Worm (Caenorhabditis elegans) whole organism, young adult: ENCODE measurements around the gene T01C3.3.
"Not testable (repeated sequence)": the region's sequence is repeated elsewhere in the genome, so short reads cannot be mapped to it uniquely, and the experiment has no call there.

Experiments used
- C06A6.2 ChIP-seq: fragments of 200-800 bp; sonication (Bioruptor generic); conservative IDR thresholded peaks from 2 replicates; pipeline ENCODE4 v1.3.6; 2022; ENCODE audit warnings: missing genetic modification characterization, missing compliant biosample characterization
- D2030.7 ChIP-seq: fragments of 200-800 bp; sonication (Bioruptor generic); IDR thresholded peaks from 2 replicates; pipeline ENCODE4 v1.3.6; 2022; ENCODE audit warnings: missing genetic modification reagents, missing genetic modification characterization, missing compliant biosample characterization
- F33H1.4 ChIP-seq: fragments of 200-800 bp; sonication (Bioruptor generic); IDR thresholded peaks from 2 replicates; pipeline ENCODE4 v1.3.6; 2022; ENCODE audit warnings: missing genetic modification reagents, missing genetic modification characterization, missing compliant biosample characterization
- F49E8.2 ChIP-seq: sonication (generic microtip); optimal IDR thresholded peaks from 3 replicates; lab custom pipeline; 2017; ENCODE audit warnings: missing genetic modification characterization, mild to moderate bottlenecking, missing compliant biosample characterization, antibody characterized with exemption, moderate library complexity; ENCODE audit not compliant: insufficient read depth
- F55B11.4 ChIP-seq: sonication (generic microtip); optimal IDR thresholded peaks from 2 replicates; lab custom pipeline; 2016; ENCODE audit warnings: missing compliant biosample characterization, missing genetic modification characterization, borderline replicate concordance; ENCODE audit not compliant: insufficient read depth
- F57C9.4 ChIP-seq: sonication (generic microtip); optimal IDR thresholded peaks from 2 replicates; lab custom pipeline; 2017; ENCODE audit warnings: mild to moderate bottlenecking, missing genetic modification characterization, missing compliant biosample characterization
- K12H6.12 ChIP-seq: fragments of 200-800 bp; sonication (Bioruptor generic); optimal IDR thresholded peaks from 2 replicates; lab custom pipeline; 2018; ENCODE audit warnings: mild to moderate bottlenecking, missing genetic modification characterization, missing compliant biosample characterization
- Y53G8AR.9 ChIP-seq: fragments of 200-800 bp; sonication (Bioruptor generic); conservative IDR thresholded peaks from 2 replicates; pipeline ENCODE4 v1.3.6; 2022; ENCODE audit warnings: missing genetic modification reagents, missing genetic modification characterization, missing compliant biosample characterization
- aptf-3 ChIP-seq: fragments of 200-800 bp; sonication (Bioruptor generic); IDR thresholded peaks from 2 replicates; pipeline ENCODE4 v1.3.6; 2022; ENCODE audit warnings: missing genetic modification characterization, missing compliant biosample characterization
- atf-7 ChIP-seq: sonication (generic microtip); optimal IDR thresholded peaks from 2 replicates; lab custom pipeline; 2017; ENCODE audit warnings: mild to moderate bottlenecking, missing genetic modification characterization, missing compliant biosample characterization
- athp-1 ChIP-seq: sonication (generic microtip); optimal IDR thresholded peaks from 2 replicates; lab custom pipeline; 2017; ENCODE audit warnings: mild to moderate bottlenecking, missing genetic modification characterization, missing compliant biosample characterization
- attf-6 ChIP-seq: fragments of 200-800 bp; sonication (Bioruptor generic); IDR thresholded peaks from 2 replicates; pipeline ENCODE4 v1.3.6; 2022; ENCODE audit warnings: missing genetic modification reagents, missing genetic modification characterization, missing compliant biosample characterization
- ccch-3 ChIP-seq: fragments of 200-800 bp; sonication (Bioruptor generic); optimal IDR thresholded peaks from 2 replicates; lab custom pipeline; 2018; ENCODE audit warnings: mild to moderate bottlenecking, missing genetic modification characterization, missing compliant biosample characterization
- ceh-100 ChIP-seq: fragments of 200-800 bp; sonication (Bioruptor generic); IDR thresholded peaks from 2 replicates; pipeline ENCODE4 v1.3.6; 2022; ENCODE audit warnings: missing genetic modification reagents, missing genetic modification characterization, missing compliant biosample characterization
- ceh-79 ChIP-seq: sonication (generic microtip); optimal IDR thresholded peaks from 2 replicates; lab custom pipeline; 2017; ENCODE audit warnings: mild to moderate bottlenecking, missing genetic modification characterization, missing compliant biosample characterization
- ceh-91 ChIP-seq: fragments of 200-800 bp; sonication (Bioruptor generic); IDR thresholded peaks from 2 replicates; pipeline ENCODE4 v1.3.6; 2022; ENCODE audit warnings: missing genetic modification reagents, missing genetic modification characterization, missing compliant biosample characterization
- die-1 ChIP-seq: sonication (generic microtip); optimal IDR thresholded peaks from 2 replicates; lab custom pipeline; 2016; ENCODE audit warnings: missing genotype, mild to moderate bottlenecking, missing genetic modification characterization, missing compliant biosample characterization
- dpff-1 ChIP-seq: sonication (generic microtip); optimal IDR thresholded peaks from 2 replicates; lab custom pipeline; 2017; ENCODE audit warnings: mild to moderate bottlenecking, missing genetic modification characterization, missing compliant biosample characterization
- efl-1 ChIP-seq: fragments of 150-350 bp; optimal IDR thresholded peaks from 2 replicates; lab custom pipeline; 2014; ENCODE audit warnings: missing biosample characterization, missing genetic modification reagents, missing genetic modification characterization
- ekl-4 ChIP-seq: fragments of 200-800 bp; sonication (Bioruptor generic); IDR thresholded peaks from 2 replicates; pipeline ENCODE4 v1.3.6; 2022; ENCODE audit warnings: missing genetic modification reagents, missing genetic modification characterization, missing compliant biosample characterization
- him-1 ChIP-seq: sonication (generic microtip); optimal IDR thresholded peaks from 2 replicates; lab custom pipeline; 2016; ENCODE audit warnings: missing genotype, missing genetic modification reagents, missing genetic modification characterization, missing compliant biosample characterization
- hmg-1.2 ChIP-seq: fragments of 200-800 bp; sonication (Bioruptor generic); IDR thresholded peaks from 2 replicates; pipeline ENCODE4 v1.3.6; 2022; ENCODE audit warnings: missing genetic modification reagents, missing genetic modification characterization, missing compliant biosample characterization
- let-526 ChIP-seq: fragments of 200-800 bp; sonication (Bioruptor generic); IDR thresholded peaks from 2 replicates; pipeline ENCODE4 v1.3.6; 2022; ENCODE audit warnings: missing genetic modification reagents, missing genetic modification characterization, missing compliant biosample characterization
- lin-35 ChIP-seq, 3 experiments: fragments of 150-350 bp in 2 of 3; sonication (generic microtip) in 1 of 3; optimal IDR thresholded peaks; 2 replicates each; lab custom pipeline; 2014 to 2018; ENCODE audit warnings: missing biosample characterization in 3 of 3, missing genetic modification characterization in 3 of 3, missing genetic modification reagents in 3 of 3
- lin-54 ChIP-seq: fragments of 200-800 bp; sonication (Bioruptor generic); optimal IDR thresholded peaks from 2 replicates; lab custom pipeline; 2018; ENCODE audit warnings: mild to moderate bottlenecking, missing genetic modification characterization, missing compliant biosample characterization
- madf-6 ChIP-seq: fragments of 200-800 bp; sonication (Bioruptor generic); IDR thresholded peaks from 2 replicates; pipeline ENCODE4 v1.3.6; 2022; ENCODE audit warnings: missing genetic modification reagents, missing genetic modification characterization, missing compliant biosample characterization
- madf-8 ChIP-seq: fragments of 200-800 bp; sonication (Bioruptor generic); conservative IDR thresholded peaks from 2 replicates; pipeline ENCODE4 v1.3.6; 2022; ENCODE audit warnings: missing genetic modification reagents, missing genetic modification characterization, missing compliant biosample characterization
- mcd-1 ChIP-seq: fragments of 200-800 bp; sonication (Bioruptor generic); IDR thresholded peaks from 2 replicates; pipeline ENCODE4 v1.3.6; 2022; ENCODE audit warnings: missing genetic modification reagents, missing genetic modification characterization, missing compliant biosample characterization
- nfyb-1 ChIP-seq: fragments of 200-800 bp; sonication (Bioruptor generic); IDR thresholded peaks from 2 replicates; pipeline ENCODE4 v1.3.6; 2022; ENCODE audit warnings: missing genetic modification reagents, missing genetic modification characterization, missing compliant biosample characterization
- nhr-90 ChIP-seq: sonication (generic microtip); optimal IDR thresholded peaks from 2 replicates; lab custom pipeline; 2016; ENCODE audit warnings: missing genotype, mild to moderate bottlenecking, missing genetic modification characterization, missing compliant biosample characterization
- pbrm-1 ChIP-seq: fragments of 200-800 bp; sonication (Bioruptor generic); IDR thresholded peaks from 2 replicates; pipeline ENCODE4 v1.3.6; 2022; ENCODE audit warnings: missing genetic modification reagents, missing genetic modification characterization, missing compliant biosample characterization
- rcor-1 ChIP-seq: fragments of 200-800 bp; sonication (Bioruptor generic); IDR thresholded peaks from 2 replicates; pipeline ENCODE4 v1.3.6; 2022; ENCODE audit warnings: missing genetic modification reagents, missing genetic modification characterization, missing compliant biosample characterization
- snpc-1.3 ChIP-seq: sonication (generic microtip); optimal IDR thresholded peaks from 2 replicates; lab custom pipeline; 2017; ENCODE audit warnings: missing genetic modification characterization, mild to moderate bottlenecking, missing compliant biosample characterization, antibody characterized with exemption, moderate library complexity, missing genotype, missing genetic modification reagents; ENCODE audit not compliant: insufficient read depth
- snpc-3.4 ChIP-seq: sonication (generic microtip); optimal IDR thresholded peaks from 2 replicates; lab custom pipeline; 2017; ENCODE audit warnings: missing genetic modification characterization, mild to moderate bottlenecking, missing compliant biosample characterization, antibody characterized with exemption, moderate library complexity, missing genotype, missing genetic modification reagents
- somi-1 ChIP-seq: fragments of 200-800 bp; sonication (Bioruptor generic); optimal IDR thresholded peaks from 2 replicates; lab custom pipeline; 2018; ENCODE audit warnings: mild to moderate bottlenecking, missing genetic modification characterization, missing compliant biosample characterization
- tbp1 ChIP-seq: fragments of 200-800 bp; sonication (Bioruptor generic); optimal IDR thresholded peaks from 2 replicates; lab custom pipeline; 2018; ENCODE audit warnings: mild to moderate bottlenecking, missing genetic modification characterization, missing compliant biosample characterization
- unc-130 ChIP-seq: sonication (generic microtip); optimal IDR thresholded peaks from 2 replicates; lab custom pipeline; 2016; ENCODE audit warnings: missing genetic modification reagents, missing genetic modification characterization, missing compliant biosample characterization
- unc-62 ChIP-seq: fragments of 150-350 bp; optimal IDR thresholded peaks from 2 replicates; lab custom pipeline; 2014; ENCODE audit warnings: missing biosample characterization, missing genetic modification reagents, missing genetic modification characterization
- zim-3 ChIP-seq: sonication (generic microtip); optimal IDR thresholded peaks from 2 replicates; lab custom pipeline; 2017; ENCODE audit warnings: mild to moderate bottlenecking, missing genetic modification characterization, moderate library complexity, missing compliant biosample characterization
- ztf-18 ChIP-seq: sonication (generic microtip); optimal IDR thresholded peaks from 2 replicates; lab custom pipeline; 2016; ENCODE audit warnings: missing genotype, mild to moderate bottlenecking, missing genetic modification characterization, missing compliant biosample characterization
- ztf-22 ChIP-seq: fragments of 200-800 bp; sonication (Bioruptor generic); optimal IDR thresholded peaks from 2 replicates; lab custom pipeline; 2018; ENCODE audit warnings: mild to moderate bottlenecking, missing genetic modification characterization, moderate library complexity, missing compliant biosample characterization

The T01C3.3 gene

ce11 chrV:14992627-14993117 lies at the start of gene T01C3.3 (continued):
- TF ChIP-seq ztf-18 (tag; lab: Kevin White, UChicago) (no peak), lin-35 (GFP tag; optimal IDR thresholded peaks at IDR 0.05; lab: Kevin White, UChicago) (peak in 1 of 3 experiments; percentile 59), rcor-1 (GFP tag; lab: Robert Waterston, UW) (peak; percentile 56), ztf-22 (GFP tag; lab: Kevin White, UChicago) (no peak), F55B11.4 (tag; lab: Kevin White, UChicago) (no peak), K12H6.12 (no peak), atf-7 (tag; lab: Kevin White, UChicago) (no peak), nhr-90 (tag; lab: Kevin White, UChicago) (no peak), C06A6.2 (GFP tag; lab: Robert Waterston, UW) (no peak)

ce11 chrV:15036769-15037168 lies 44.3 kb upstream of the T01C3.3 start, which contains the start of gene melo-3:
TSS of gene melo-3 (minus strand) at chrV:15036869.
- not testable (repeated sequence) for TF ChIP-seq ccch-3 (GFP tag; lab: Kevin White, UChicago); hmg-1.2 (GFP tag; lab: Robert Waterston, UW); somi-1

ce11 chrV:15031373-15031772 lies 38.9 kb upstream of the T01C3.3 start, which contains the start of gene cng-1:
TSS of gene cng-1 (minus strand) at chrV:15031473.
- TF ChIP-seq somi-1; K12H6.12; tbp1 (GFP tag; lab: Kevin White, UChicago): not testable (repeated sequence)
- TF ChIP-seq, all 124 proteins: peak for 0; not testable (repeated sequence) for 124

ce11 chrV:15028896-15029519 lies 36.5 kb upstream of the T01C3.3 start, which contains the start of gene F14H8.8:
TSS of gene F14H8.8 (plus strand) at chrV:15029469.
- no peak for TF ChIP-seq aptf-3
- TF ChIP-seq nfyb-1 (GFP tag; lab: Robert Waterston, UW) = 0 out of 2 replicates have a peak, but pooled peaks have one; percentile 15
- TF ChIP-seq F57C9.4 (tag; lab: Kevin White, UChicago) = no peak
- TF ChIP-seq snpc-1.3 = peak; percentile 93
- peak; percentile 96 for TF ChIP-seq snpc-3.4 (tag; lab: Kevin White, UChicago)
- TF ChIP-seq let-526 (GFP tag; lab: Robert Waterston, UW) = no peak
- TF ChIP-seq F33H1.4 (GFP tag; lab: Robert Waterston, UW) = peak; percentile 65
- TF ChIP-seq dpff-1 (tag; lab: Kevin White, UChicago) = no peak
- peak; percentile 37; the same call in 1 of the 2 replicates for TF ChIP-seq ceh-91 (GFP tag; lab: Robert Waterston, UW)
- TF ChIP-seq lin-54 (GFP tag; lab: Kevin White, UChicago) = peak; percentile 47
- peak; percentile 54 for TF ChIP-seq efl-1 (GFP tag; lab: Kevin White, UChicago)
- no peak for TF ChIP-seq ceh-79 (tag; lab: Kevin White, UChicago)
- peak; percentile 86 for TF ChIP-seq pbrm-1
- peak; percentile 15 for TF ChIP-seq athp-1 (tag; lab: Kevin White, UChicago)
- peak; percentile 88 for TF ChIP-seq madf-6 (GFP tag; lab: Robert Waterston, UW)
- TF ChIP-seq F49E8.2 (tag; lab: Kevin White, UChicago) = peak; percentile 64
- TF ChIP-seq die-1 (tag; lab: Kevin White, UChicago) = peak; percentile 4
- no peak for TF ChIP-seq zim-3 (tag; lab: Kevin White, UChicago)
- TF ChIP-seq him-1 (tag; lab: Kevin White, UChicago) = peak; percentile 93
- peak; percentile 72 for TF ChIP-seq attf-6 (GFP tag; lab: Robert Waterston, UW)
- TF ChIP-seq unc-62 (GFP tag; lab: Kevin White, UChicago) = no peak
- TF ChIP-seq mcd-1 (GFP tag; lab: Robert Waterston, UW) = peak; percentile 72
- TF ChIP-seq unc-130 = no peak
- peak; percentile 73 for TF ChIP-seq D2030.7 (GFP tag; lab: Robert Waterston, UW)
- peak; percentile 77; the same call in 1 of the 2 replicates for TF ChIP-seq ekl-4
- TF ChIP-seq ceh-100 = peak; percentile 60
- TF ChIP-seq madf-8 = peak; percentile 29; the same call in 1 of the 2 replicates
- peak; percentile 59; the same call in 1 of the 2 replicates for TF ChIP-seq Y53G8AR.9 (GFP tag; lab: Robert Waterston, UW)
